Worm (Caenorhabditis elegans): ENCODE results near the gene R06F6.14.

DNA sequence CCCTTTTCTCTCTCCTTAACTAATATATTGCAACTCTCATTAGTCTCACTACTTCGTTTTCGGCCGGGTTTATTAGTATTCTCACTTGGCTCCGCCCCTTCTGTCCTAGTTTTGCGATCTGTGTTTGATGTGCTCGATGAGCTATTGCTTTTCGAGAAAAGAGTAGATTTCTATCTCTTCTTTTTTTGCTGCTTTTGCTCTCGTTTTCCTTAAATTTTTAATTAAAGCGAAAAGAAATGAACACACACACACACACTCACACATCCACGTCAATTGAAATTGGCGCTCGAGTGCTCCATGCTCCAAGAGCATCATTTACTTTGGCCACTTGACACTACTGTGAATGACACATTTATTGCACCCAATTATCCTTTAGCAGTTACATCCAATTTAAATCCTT, 4.7 kb upstream of the R06F6.14 start:
- no peak for TF ChIP-seq lin-11 (tag; optimal IDR thresholded peaks at IDR 0.05)
- TF ChIP-seq ceh-82 (tag; optimal IDR thresholded peaks at IDR 0.05) = no peak
- TF ChIP-seq nhr-77 (tag; optimal IDR thresholded peaks at IDR 0.05) = no peak
- TF ChIP-seq ZK546.5 (tag; optimal IDR thresholded peaks at IDR 0.05) = no peak
- no peak for TF ChIP-seq mdl-1 (tag; optimal IDR thresholded peaks at IDR 0.05)
- no peak for TF ChIP-seq nhr-12 (tag; optimal IDR thresholded peaks at IDR 0.05)
- no peak for TF ChIP-seq blmp-1 (tag; optimal IDR thresholded peaks at IDR 0.05; ENCODE audit: insufficient read depth)
- TF ChIP-seq ama-1 (optimal IDR thresholded peaks at IDR 0.05) = no peak
- no peak for TF ChIP-seq elt-1 (tag; optimal IDR thresholded peaks at IDR 0.05)
- TF ChIP-seq C34F6.9 (tag; optimal IDR thresholded peaks at IDR 0.05) = no peak
- TF ChIP-seq nhr-25 (tag; optimal IDR thresholded peaks at IDR 0.05) = no peak
- no peak for TF ChIP-seq unc-39 (tag; optimal IDR thresholded peaks at IDR 0.05)

Data from whole organism, L2 larva.